Worm (Caenorhabditis elegans): ENCODE results near the gene rfc-4.

- TF ChIP-seq unc-39 (tag; optimal IDR thresholded peaks at IDR 0.05) (no peak), nhr-12 (tag; optimal IDR thresholded peaks at IDR 0.05) (no peak), lsy-2 (tag; optimal IDR thresholded peaks at IDR 0.05) (no peak), egl-27 (tag; optimal IDR thresholded peaks at IDR 0.05) (no peak)
These were observed 48.4 kb downstream of the rfc-4 start, which contains the start of gene col-8 for ce11 chrIII:7020500-7020899.

All from whole organism, L2 larva.